Worm (Caenorhabditis elegans) whole organism, L3 larva: Measurements from ENCODE around the gene Y75B8A.23.

Experiments
- aly-2 ChIP-seq: fragments of 150-350 bp; optimal IDR thresholded peaks from 2 replicates; lab custom pipeline; 2014; ENCODE audit warnings: missing biosample characterization, missing genetic modification characterization
- ama-1 ChIP-seq: fragments of 150-350 bp; optimal IDR thresholded peaks from 2 replicates; lab custom pipeline; 2018
- ceh-16 ChIP-seq: sonication (generic microtip); optimal IDR thresholded peaks from 2 replicates; lab custom pipeline; 2017; ENCODE audit warnings: missing biosample characterization, missing genetic modification characterization
- ceh-28 ChIP-seq: fragments of 150-350 bp; optimal IDR thresholded peaks from 2 replicates; lab custom pipeline; 2014; ENCODE audit warnings: missing biosample characterization, missing genetic modification reagents, missing genetic modification characterization
- ceh-82 ChIP-seq: fragments of 150-350 bp; optimal IDR thresholded peaks from 2 replicates; lab custom pipeline; 2014; ENCODE audit warnings: missing biosample characterization, missing genetic modification characterization
- daf-12 ChIP-seq: fragments of 150-350 bp; optimal IDR thresholded peaks from 2 replicates; lab custom pipeline; 2014; ENCODE audit warnings: missing biosample characterization, missing genetic modification reagents, missing genetic modification characterization
- egl-27 ChIP-seq: sonication (generic microtip); optimal IDR thresholded peaks from 4 replicates; lab custom pipeline; 2017; ENCODE audit warnings: missing biosample characterization, missing genetic modification reagents, missing genetic modification characterization
- egl-5 ChIP-seq: fragments of 150-350 bp; optimal IDR thresholded peaks from 2 replicates; lab custom pipeline; 2017; ENCODE audit warnings: missing biosample characterization, missing genetic modification reagents, missing genetic modification characterization, inconsistent platforms
- elt-1 ChIP-seq: fragments of 150-350 bp; optimal IDR thresholded peaks from 2 replicates; lab custom pipeline; 2014; ENCODE audit warnings: missing biosample characterization, missing genetic modification characterization
- elt-2 ChIP-seq: sonication (generic microtip); optimal IDR thresholded peaks from 2 replicates; lab custom pipeline; 2016; ENCODE audit warnings: missing genetic modification reagents, mild to moderate bottlenecking, missing genetic modification characterization, missing compliant biosample characterization
- elt-3 ChIP-seq, 3 experiments: fragments of 150-350 bp in 1 of 3; sonication (generic microtip) in 2 of 3; optimal IDR thresholded peaks; 2 replicates in 2 of 3; 4 replicates in 1 of 3; lab custom pipeline; 2014 to 2017; ENCODE audit warnings: missing biosample characterization in 3 of 3, missing genetic modification characterization in 3 of 3
- eor-1 ChIP-seq, 2 experiments: fragments of 150-350 bp; optimal IDR thresholded peaks; 2 replicates each; lab custom pipeline; 2014 to 2018; ENCODE audit warnings: missing biosample characterization in 2 of 2, missing genetic modification characterization in 2 of 2
- fkh-2 ChIP-seq: fragments of 150-350 bp; optimal IDR thresholded peaks from 2 replicates; lab custom pipeline; 2014; ENCODE audit warnings: missing biosample characterization, missing genetic modification reagents, missing genetic modification characterization
- fos-1 ChIP-seq: fragments of 150-350 bp; optimal IDR thresholded peaks from 2 replicates; lab custom pipeline; 2014; ENCODE audit warnings: missing biosample characterization, missing genetic modification characterization
- hmg-11 ChIP-seq: sonication (generic microtip); optimal IDR thresholded peaks from 2 replicates; lab custom pipeline; 2016; ENCODE audit warnings: missing genetic modification characterization, missing compliant biosample characterization
- lin-15B ChIP-seq: fragments of 150-350 bp; optimal IDR thresholded peaks from 2 replicates; lab custom pipeline; 2014; ENCODE audit warnings: missing biosample characterization, missing genetic modification characterization
- lin-39 ChIP-seq: fragments of 150-350 bp; optimal IDR thresholded peaks from 2 replicates; lab custom pipeline; 2018; ENCODE audit warnings: missing biosample characterization, missing genetic modification reagents, missing genetic modification characterization
- lsy-12 ChIP-seq: sonication (generic microtip); optimal IDR thresholded peaks from 2 replicates; lab custom pipeline; 2016; ENCODE audit warnings: mild to moderate bottlenecking, missing genetic modification characterization, missing compliant biosample characterization
- mdl-1 ChIP-seq: fragments of 150-350 bp; optimal IDR thresholded peaks from 2 replicates; lab custom pipeline; 2014; ENCODE audit warnings: missing biosample characterization, missing genetic modification characterization
- mml-1 ChIP-seq: fragments of 150-350 bp; sonication (generic microtip); optimal IDR thresholded peaks from 3 replicates; lab custom pipeline; 2014; ENCODE audit warnings: missing biosample characterization, missing genetic modification characterization
- nfya-1 ChIP-seq: sonication (generic microtip); optimal IDR thresholded peaks from 2 replicates; lab custom pipeline; 2017; ENCODE audit warnings: missing genetic modification characterization, mild to moderate bottlenecking, missing compliant biosample characterization, antibody characterized with exemption, moderate library complexity; ENCODE audit not compliant: insufficient read depth
- nhr-12 ChIP-seq: fragments of 150-350 bp; optimal IDR thresholded peaks from 2 replicates; lab custom pipeline; 2014; ENCODE audit warnings: missing biosample characterization, missing genetic modification characterization
- nhr-23 ChIP-seq: fragments of 150-350 bp; optimal IDR thresholded peaks from 2 replicates; lab custom pipeline; 2014; ENCODE audit warnings: missing biosample characterization, missing genetic modification reagents, missing genetic modification characterization
- nhr-237 ChIP-seq: fragments of 150-350 bp; optimal IDR thresholded peaks from 2 replicates; lab custom pipeline; 2014; ENCODE audit warnings: missing biosample characterization, missing genetic modification characterization
- nhr-25 ChIP-seq: sonication (generic microtip); optimal IDR thresholded peaks from 2 replicates; lab custom pipeline; 2017; ENCODE audit warnings: missing biosample characterization, missing genetic modification characterization
- nhr-28 ChIP-seq: fragments of 150-350 bp; optimal IDR thresholded peaks from 2 replicates; lab custom pipeline; 2014; ENCODE audit warnings: missing biosample characterization, missing genetic modification characterization
- nhr-43 ChIP-seq: sonication (generic microtip); optimal IDR thresholded peaks from 2 replicates; lab custom pipeline; 2016; ENCODE audit warnings: mild to moderate bottlenecking, missing genetic modification characterization, missing compliant biosample characterization; ENCODE audit not compliant: poor library complexity, severe bottlenecking
- nhr-76 ChIP-seq: fragments of 150-350 bp; sonication (generic microtip); optimal IDR thresholded peaks from 5 replicates; lab custom pipeline; 2014; ENCODE audit warnings: missing biosample characterization, missing genetic modification characterization
- nhr-77 ChIP-seq: fragments of 150-350 bp; optimal IDR thresholded peaks from 2 replicates; lab custom pipeline; 2014; ENCODE audit warnings: missing biosample characterization, missing genetic modification characterization
- pqm-1 ChIP-seq: fragments of 150-350 bp; optimal IDR thresholded peaks from 2 replicates; lab custom pipeline; 2017; ENCODE audit warnings: missing biosample characterization, missing genetic modification characterization, inconsistent platforms
- sea-2 ChIP-seq: fragments of 150-350 bp; sonication (generic microtip); optimal IDR thresholded peaks from 4 replicates; lab custom pipeline; 2014; ENCODE audit warnings: missing biosample characterization, missing genetic modification reagents, missing genetic modification characterization
- snpc-4 ChIP-seq: fragments of 150-350 bp; optimal IDR thresholded peaks from 2 replicates; lab custom pipeline; 2014; ENCODE audit warnings: missing biosample characterization, missing genetic modification characterization
- tbx-2 ChIP-seq: sonication (generic microtip); optimal IDR thresholded peaks from 2 replicates; lab custom pipeline; 2016; ENCODE audit warnings: mild to moderate bottlenecking, missing genetic modification characterization, missing compliant biosample characterization
- unc-39 ChIP-seq: sonication (generic microtip); optimal IDR thresholded peaks from 4 replicates; lab custom pipeline; 2017; ENCODE audit warnings: missing biosample characterization, missing genetic modification characterization
- unc-62 ChIP-seq: fragments of 150-350 bp; sonication (generic microtip); optimal IDR thresholded peaks from 4 replicates; lab custom pipeline; 2014; ENCODE audit warnings: missing biosample characterization, missing genetic modification reagents, missing genetic modification characterization
- zag-1 ChIP-seq: fragments of 150-350 bp; optimal IDR thresholded peaks from 2 replicates; lab custom pipeline; 2014; ENCODE audit warnings: missing biosample characterization, missing genetic modification characterization
- ztf-11 ChIP-seq: fragments of 150-350 bp; optimal IDR thresholded peaks from 2 replicates; lab custom pipeline; 2014; ENCODE audit warnings: missing biosample characterization, missing genetic modification characterization
- ztf-4 ChIP-seq: fragments of 150-350 bp; optimal IDR thresholded peaks from 2 replicates; lab custom pipeline; 2014; ENCODE audit warnings: missing biosample characterization, missing genetic modification characterization

The Y75B8A.23 gene

ce11 chrIII:12253342-12253741, 2.9 kb downstream of the Y75B8A.23 start:
- TF ChIP-seq nhr-76 (no peak), nhr-12 (no peak), ama-1 (lab: Kevin White, UChicago) (no peak), ztf-4 (tag; lab: Kevin White, UChicago) (no peak), pqm-1 (tag; lab: Kevin White, UChicago) (no peak), daf-12 (no peak), nhr-28 (no peak), elt-1 (tag; lab: Kevin White, UChicago) (no peak), nhr-43 (tag; lab: Kevin White, UChicago) (no peak), aly-2 (tag; lab: Kevin White, UChicago) (no peak), fos-1 (tag; lab: Kevin White, UChicago) (no peak), lin-39 (tag; lab: Kevin White, UChicago) (no peak), lsy-12 (tag; lab: Kevin White, UChicago) (no peak), mml-1 (tag; lab: Kevin White, UChicago) (no peak), egl-27 (tag; lab: Kevin White, UChicago) (no peak), mdl-1 (tag; lab: Kevin White, UChicago) (no peak), ztf-11 (no peak), snpc-4 (no peak)

- TF ChIP-seq mml-1 (tag; lab: Kevin White, UChicago): no peak
- no peak for TF ChIP-seq ceh-16 (tag; lab: Kevin White, UChicago)
- TF ChIP-seq sea-2: no peak
- TF ChIP-seq nhr-12: no peak
- no peak for TF ChIP-seq zag-1 (tag; lab: Kevin White, UChicago)
- TF ChIP-seq nhr-77 (tag; lab: Kevin White, UChicago): no peak
- TF ChIP-seq daf-12: no peak
- no peak for TF ChIP-seq aly-2 (tag; lab: Kevin White, UChicago)
- no peak for TF ChIP-seq elt-1 (tag; lab: Kevin White, UChicago)
- TF ChIP-seq ceh-82 (tag; lab: Kevin White, UChicago): no peak
- no peak for TF ChIP-seq nhr-23 (tag; lab: Kevin White, UChicago)
- no peak for TF ChIP-seq elt-3 (tag; optimal IDR thresholded peaks at IDR 0.05; lab: Kevin White, UChicago)
- TF ChIP-seq tbx-2 (tag; lab: Kevin White, UChicago): no peak
- TF ChIP-seq nhr-28: no peak
- no peak for TF ChIP-seq hmg-11 (tag; lab: Kevin White, UChicago)
- no peak for TF ChIP-seq ceh-28 (tag; lab: Kevin White, UChicago)
Observed at ce11 chrIII:12259793-12260192, 9.3 kb downstream of the Y75B8A.23 start.

- TF ChIP-seq lsy-12 (tag; lab: Kevin White, UChicago) (no peak), ztf-4 (tag; lab: Kevin White, UChicago) (no peak), elt-1 (tag; lab: Kevin White, UChicago) (no peak), eor-1 (tag; optimal IDR thresholded peaks at IDR 0.05; lab: Kevin White, UChicago) (no peak), lin-15B (no peak), sea-2 (no peak), egl-5 (tag; lab: Kevin White, UChicago) (no peak), ceh-16 (tag; lab: Kevin White, UChicago) (no peak), fos-1 (tag; lab: Kevin White, UChicago) (no peak), ama-1 (lab: Kevin White, UChicago) (no peak), unc-62 (GFP tag; lab: Kevin White, UChicago) (no peak), snpc-4 (no peak), lin-39 (tag; lab: Kevin White, UChicago) (no peak), daf-12 (no peak), nhr-25 (tag; lab: Kevin White, UChicago) (no peak), tbx-2 (tag; lab: Kevin White, UChicago) (no peak), hmg-11 (tag; lab: Kevin White, UChicago) (no peak)
Observed at ce11 chrIII:12260413-12260812, 10.0 kb downstream of the Y75B8A.23 start.

- TF ChIP-seq nhr-237 (tag; lab: Kevin White, UChicago) (no peak), elt-2 (no peak), egl-5 (tag; lab: Kevin White, UChicago) (no peak), fkh-2 (tag; lab: Kevin White, UChicago) (no peak), unc-39 (tag; lab: Kevin White, UChicago) (no peak), nhr-12 (no peak), nfya-1 (tag; lab: Kevin White, UChicago) (peak; percentile 98)
- TF ChIP-seq, all 47 proteins: peak for 1
Observed at ce11 chrIII:12269807-12270206, 19.3 kb downstream of the Y75B8A.23 start.
